Worm (Caenorhabditis elegans): ENCODE results near the gene gst-11.

DNA sequence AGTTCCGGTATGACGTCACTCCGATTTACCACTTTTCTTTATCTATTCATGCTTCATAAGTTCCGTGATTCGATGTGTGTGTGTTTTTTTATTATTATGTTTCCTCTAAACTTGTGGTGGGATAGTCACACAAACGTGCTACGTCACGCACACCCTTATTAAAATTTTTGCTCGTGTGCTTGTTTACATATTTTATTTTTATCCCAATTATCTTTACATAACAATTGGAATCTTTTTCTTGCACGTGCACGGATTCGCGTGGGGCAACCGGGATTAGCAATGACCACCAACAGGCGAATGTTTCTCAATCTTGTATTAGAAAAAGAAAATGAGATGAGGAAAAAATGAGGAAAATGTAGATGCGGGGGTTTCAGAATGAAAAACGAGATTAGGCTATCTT lies 43.0 kb downstream of the gst-11 start:
- TF ChIP-seq Y53F4B.3 (GFP tag; IDR thresholded peaks at IDR 0.05) (no peak), hmg-20 (GFP tag; IDR thresholded peaks at IDR 0.05) (no peak), ama-1 (optimal IDR thresholded peaks at IDR 0.05) (no peak), ama-1 (GFP tag; optimal IDR thresholded peaks at IDR 0.05) (no peak), F55B11.4 (tag; optimal IDR thresholded peaks at IDR 0.05; ENCODE audit: borderline replicate concordance, insufficient read depth) (no peak), lin-54 (GFP tag; optimal IDR thresholded peaks at IDR 0.05) (no peak), F49E8.2 (tag; optimal IDR thresholded peaks at IDR 0.05; ENCODE audit: insufficient read depth) (no peak), madf-8 (GFP tag; conservative IDR thresholded peaks at IDR 0.05) (no peak), nfya-1 (tag; optimal IDR thresholded peaks at IDR 0.05; ENCODE audit: borderline replicate concordance, insufficient read depth) (no peak)
